Worm (Caenorhabditis elegans) whole organism, L4/young adult: ENCODE measurements around the gene fbxb-118.

ENCODE experiments used
- dao-5 ChIP-seq: sonication (generic microtip); optimal IDR thresholded peaks from 2 replicates; lab custom pipeline; 2016; ENCODE audit warnings: missing genotype, missing genetic modification characterization, moderate library complexity, missing compliant biosample characterization
- him-1 ChIP-seq: sonication (generic microtip); optimal IDR thresholded peaks from 2 replicates; lab custom pipeline; 2016; ENCODE audit warnings: missing genotype, missing genetic modification reagents, missing genetic modification characterization, missing compliant biosample characterization

ce11 chrII:4018617-4019016 is 45.3 kb downstream of the fbxb-118 start, which contains the start of gene K07D4.6:
- TF ChIP-seq him-1 (no peak), dao-5 (tag; lab: Kevin White, UChicago) (no peak)
